Worm (Caenorhabditis elegans) whole organism, midembryonic: ENCODE results near the gene K12H4.6.

ENCODE experiments used
- T22C8.4 ChIP-seq: fragments of 200-800 bp; sonication (Bioruptor generic); IDR thresholded peaks from 2 replicates; pipeline ENCODE4 v1.3.6; 2022; ENCODE audit warnings: missing genetic modification characterization, missing compliant biosample characterization
- cog-1 ChIP-seq: sonication (generic microtip); optimal IDR thresholded peaks from 2 replicates; lab custom pipeline; 2016; ENCODE audit warnings: missing genetic modification characterization, missing compliant biosample characterization
- flt-1 ChIP-seq: fragments of 200-800 bp; sonication (Bioruptor generic); IDR thresholded peaks from 2 replicates; pipeline ENCODE4 v1.3.6; 2022; ENCODE audit warnings: missing genetic modification characterization, missing compliant biosample characterization
- klf-2 ChIP-seq: fragments of 200-800 bp; sonication (Bioruptor generic); conservative IDR thresholded peaks from 2 replicates; pipeline ENCODE4 v1.3.6; 2022; ENCODE audit warnings: missing genetic modification reagents, missing genetic modification characterization, missing compliant biosample characterization
- med-1 ChIP-seq: sonication (generic microtip); optimal IDR thresholded peaks from 2 replicates; lab custom pipeline; 2017; ENCODE audit warnings: missing genetic modification characterization, mild to moderate bottlenecking, missing compliant biosample characterization, antibody characterized with exemption, missing genetic modification reagents; ENCODE audit not compliant: insufficient read depth
- ref-1 ChIP-seq: fragments of 200-800 bp; sonication (Bioruptor generic); conservative IDR thresholded peaks from 2 replicates; pipeline ENCODE4 v1.3.6; 2022; ENCODE audit warnings: missing genetic modification reagents, missing genetic modification characterization, missing compliant biosample characterization
- tab-1 ChIP-seq: fragments of 200-800 bp; sonication (Bioruptor generic); IDR thresholded peaks from 2 replicates; pipeline ENCODE4 v1.3.6; 2022; ENCODE audit warnings: missing genetic modification characterization, missing compliant biosample characterization
- ztf-23 ChIP-seq: fragments of 200-800 bp; sonication (Bioruptor generic); IDR thresholded peaks from 2 replicates; pipeline ENCODE4 v1.3.6; 2022; ENCODE audit warnings: missing genetic modification reagents, missing genetic modification characterization, missing compliant biosample characterization
- ztf-29 ChIP-seq: fragments of 200-800 bp; sonication (Bioruptor generic); IDR thresholded peaks from 2 replicates; pipeline ENCODE4 v1.3.6; 2022; ENCODE audit warnings: missing genetic modification reagents, missing genetic modification characterization, missing compliant biosample characterization

DNA sequence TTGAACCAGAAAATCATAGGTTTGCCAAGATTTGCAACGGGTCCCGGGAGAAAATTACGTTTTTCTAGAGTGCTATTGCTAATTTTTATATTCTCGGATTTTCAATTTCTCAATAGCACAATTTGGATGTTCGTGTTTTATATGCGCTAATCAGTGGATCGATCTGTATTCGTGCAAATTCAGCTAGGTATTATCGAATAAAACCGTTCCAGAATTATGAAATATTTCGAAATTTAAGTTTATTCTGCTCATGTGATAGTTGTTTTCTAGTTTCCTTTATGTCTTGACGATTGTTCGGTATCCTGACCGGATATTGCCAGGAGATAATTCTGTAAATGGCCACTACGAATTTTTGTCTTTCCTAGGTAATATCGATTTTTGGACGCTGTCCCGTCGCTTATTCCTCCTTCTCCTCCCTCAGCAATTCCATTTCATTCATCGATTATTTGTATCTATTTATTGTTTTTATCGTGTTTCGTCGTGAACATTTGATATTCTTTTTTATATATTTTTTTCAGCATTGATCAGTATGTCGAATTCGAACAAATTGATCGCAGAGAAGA is 32.3 kb downstream of the K12H4.6 start, which contains the start of gene cit-1.2:
- no peak for TF ChIP-seq ztf-23 (GFP tag; lab: Robert Waterston, UW)
- TF ChIP-seq flt-1 (GFP tag; lab: Robert Waterston, UW), result no peak
- TF ChIP-seq ref-1 (GFP tag; lab: Robert Waterston, UW), result no peak
- no peak for TF ChIP-seq ztf-29 (GFP tag; lab: Robert Waterston, UW)
- no peak for TF ChIP-seq tab-1 (GFP tag; lab: Robert Waterston, UW)
- no peak for TF ChIP-seq med-1 (GFP tag; lab: Kevin White, UChicago)
- TF ChIP-seq klf-2, result no peak
- TF ChIP-seq T22C8.4 (GFP tag; lab: Robert Waterston, UW), result no peak
- TF ChIP-seq cog-1 (tag; lab: Kevin White, UChicago), result no peak
